Worm (Caenorhabditis elegans): ENCODE data around the gene lec-4.
A peak's percentile ranks its signal among the peaks of the same experiment; 100 is the strongest.

lec-4 gene

ce11 chrIII:3820134-3820533, 47.0 kb upstream of the lec-4 start (continued):
- peak; percentile 23 for TF ChIP-seq nhr-11 (tag; optimal IDR thresholded peaks at IDR 0.05)
- no peak for TF ChIP-seq ceh-28 (tag; optimal IDR thresholded peaks at IDR 0.05)
- no peak for TF ChIP-seq fkh-10 (GFP tag; optimal IDR thresholded peaks at IDR 0.05)
- TF ChIP-seq nhr-48 (tag; optimal IDR thresholded peaks at IDR 0.05) = peak; percentile 46
- no peak for TF ChIP-seq fos-1 (tag; optimal IDR thresholded peaks at IDR 0.05)
- TF ChIP-seq nhr-28 (tag; optimal IDR thresholded peaks at IDR 0.05) = peak; percentile 89
- TF ChIP-seq nhr-111 (GFP tag; optimal IDR thresholded peaks at IDR 0.05) = no peak
- TF ChIP-seq ZK337.2 (GFP tag; IDR thresholded peaks at IDR 0.05) = no peak
- no peak for TF ChIP-seq lin-39 (tag; optimal IDR thresholded peaks at IDR 0.05)
- no peak for TF ChIP-seq lin-13 (GFP tag; optimal IDR thresholded peaks at IDR 0.05)
- peak; percentile 86 for TF ChIP-seq hmg-1.1 (GFP tag; IDR thresholded peaks at IDR 0.05)
- TF ChIP-seq mxl-3 (GFP tag; optimal IDR thresholded peaks at IDR 0.05) = peak; percentile 80
- no peak for TF ChIP-seq lim-7 (GFP tag; IDR thresholded peaks at IDR 0.05)
- peak; percentile 78 for TF ChIP-seq dve-1 (tag; optimal IDR thresholded peaks at IDR 0.05; ENCODE audit: insufficient read depth)
- TF ChIP-seq nhr-25 (tag; optimal IDR thresholded peaks at IDR 0.05; ENCODE audit: borderline replicate concordance, insufficient read depth) = peak; percentile 23
- TF ChIP-seq ceh-32 (tag; optimal IDR thresholded peaks at IDR 0.05; ENCODE audit: poor library complexity) = no peak
- TF ChIP-seq zfp-3 (GFP tag; conservative IDR thresholded peaks at IDR 0.05) = no peak
- peak; percentile 11 for TF ChIP-seq nhr-102 (tag; optimal IDR thresholded peaks at IDR 0.05)
- no peak for TF ChIP-seq F10B5.3 (tag; optimal IDR thresholded peaks at IDR 0.05)
- TF ChIP-seq daf-12 (tag; optimal IDR thresholded peaks at IDR 0.05) = no peak
- TF ChIP-seq ces-1 (GFP tag; optimal IDR thresholded peaks at IDR 0.05) = no peak
- no peak for TF ChIP-seq R02D3.7 (tag; optimal IDR thresholded peaks at IDR 0.05)
- no peak for TF ChIP-seq F26F4.8 (GFP tag; conservative IDR thresholded peaks at IDR 0.05)
- peak; percentile 8 for TF ChIP-seq ztf-7 (tag; optimal IDR thresholded peaks at IDR 0.05)
- no peak for TF ChIP-seq tag-97 (GFP tag; IDR thresholded peaks at IDR 0.05)
- peak; percentile 77 for TF ChIP-seq mep-1 (tag; optimal IDR thresholded peaks at IDR 0.05)
- TF ChIP-seq cey-2 (tag; optimal IDR thresholded peaks at IDR 0.05; ENCODE audit: borderline replicate concordance, insufficient read depth) = no peak
- TF ChIP-seq attf-4 (tag; optimal IDR thresholded peaks at IDR 0.05) = no peak
- peak; percentile 45 for TF ChIP-seq dmd-6 (GFP tag; IDR thresholded peaks at IDR 0.05)
- TF ChIP-seq ama-1 (optimal IDR thresholded peaks at IDR 0.05) = no peak
- TF ChIP-seq daf-16 (GFP tag; optimal IDR thresholded peaks at IDR 0.05) = no peak
- TF ChIP-seq daf-16 (tag; optimal IDR thresholded peaks at IDR 0.05) = peak; percentile 12
- no peak for TF ChIP-seq Y48G9A.11 (GFP tag; IDR thresholded peaks at IDR 0.05)
- TF ChIP-seq ZK546.5 (tag; optimal IDR thresholded peaks at IDR 0.05) = no peak
- no peak for TF ChIP-seq madf-9 (GFP tag; conservative IDR thresholded peaks at IDR 0.05)
- TF ChIP-seq nhr-77 (tag; optimal IDR thresholded peaks at IDR 0.05) = peak; percentile 77
- no peak for TF ChIP-seq unc-62 (GFP tag; optimal IDR thresholded peaks at IDR 0.05 in 1 of 2)
- no peak for TF ChIP-seq unc-62 (tag; optimal IDR thresholded peaks at IDR 0.05)
- peak; percentile 50 for TF ChIP-seq rbr-2 (tag; optimal IDR thresholded peaks at IDR 0.05)
- TF ChIP-seq php-3 (GFP tag; IDR thresholded peaks at IDR 0.05) = no peak
- no peak for TF ChIP-seq mdt-29 (GFP tag; IDR thresholded peaks at IDR 0.05)
- no peak for TF ChIP-seq dmd-8 (GFP tag; IDR thresholded peaks at IDR 0.05)
- TF ChIP-seq lin-1 (GFP tag; IDR thresholded peaks at IDR 0.05) = no peak
- peak; percentile 67 for TF ChIP-seq T26A8.4 (GFP tag; IDR thresholded peaks at IDR 0.05)
- TF ChIP-seq hlh-11 (tag; optimal IDR thresholded peaks at IDR 0.05) = peak; percentile 91
- no peak for TF ChIP-seq jun-1 (tag; optimal IDR thresholded peaks at IDR 0.05)
- peak; percentile 42 for TF ChIP-seq pqm-1 (tag; optimal IDR thresholded peaks at IDR 0.05)
- no peak for TF ChIP-seq nhr-237 (tag; optimal IDR thresholded peaks at IDR 0.05)
- TF ChIP-seq Y75B8A.6 (GFP tag; IDR thresholded peaks at IDR 0.05) = no peak
- no peak for TF ChIP-seq lin-15B (tag; optimal IDR thresholded peaks at IDR 0.05)
- no peak for TF ChIP-seq F44E2.7 (GFP tag; IDR thresholded peaks at IDR 0.05)
- TF ChIP-seq F37D6.2 (tag; optimal IDR thresholded peaks at IDR 0.05) = no peak
- TF ChIP-seq saeg-2 (GFP tag; IDR thresholded peaks at IDR 0.05) = no peak

Measured in whole organism, L4 larva.